Fruit fly (Drosophila melanogaster): ENCODE results near the gene CG46440.

The CG46440 gene

DNA sequence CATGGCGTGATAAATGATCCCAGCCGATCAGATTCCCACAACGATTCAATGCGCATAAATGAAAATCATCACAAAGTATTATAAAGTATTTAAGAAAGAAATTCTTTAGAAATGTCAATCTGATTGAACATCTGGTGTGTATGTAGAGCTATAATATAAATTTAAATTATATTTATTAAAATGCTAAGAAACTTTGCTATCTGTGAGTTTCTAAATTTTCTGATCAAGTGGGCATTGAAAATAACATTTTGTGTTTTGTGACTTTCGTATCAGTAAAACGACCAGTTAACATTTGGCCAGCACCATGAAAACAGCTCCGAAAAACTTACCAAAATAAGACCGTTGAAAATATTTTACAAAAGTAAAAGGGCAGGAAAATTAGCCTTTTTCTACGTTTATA is 20.1 kb downstream of the CG46440 start, which contains the start of gene CG8565:
CG8565 (plus strand) TSS at position 301 of the 400 bp plus-strand sequence.
- TF ChIP-seq Hr96 (GFP tag; optimal IDR thresholded peaks at IDR 0.05) (no peak), cnc (optimal IDR thresholded peaks at IDR 0.05) (no peak), CG33017 (tag; optimal IDR thresholded peaks at IDR 0.05) (no peak), CG7045 (GFP tag; optimal IDR thresholded peaks at IDR 0.05) (no peak), kay (GFP tag; ENCODE audit: borderline replicate concordance) (no peak), Clk (GFP tag; optimal IDR thresholded peaks at IDR 0.05) (no peak), toe (GFP tag; optimal IDR thresholded peaks at IDR 0.05) (no peak), ovo (GFP tag; optimal IDR thresholded peaks at IDR 0.05) (no peak), cic (GFP tag; optimal IDR thresholded peaks at IDR 0.05) (no peak)

DNA sequence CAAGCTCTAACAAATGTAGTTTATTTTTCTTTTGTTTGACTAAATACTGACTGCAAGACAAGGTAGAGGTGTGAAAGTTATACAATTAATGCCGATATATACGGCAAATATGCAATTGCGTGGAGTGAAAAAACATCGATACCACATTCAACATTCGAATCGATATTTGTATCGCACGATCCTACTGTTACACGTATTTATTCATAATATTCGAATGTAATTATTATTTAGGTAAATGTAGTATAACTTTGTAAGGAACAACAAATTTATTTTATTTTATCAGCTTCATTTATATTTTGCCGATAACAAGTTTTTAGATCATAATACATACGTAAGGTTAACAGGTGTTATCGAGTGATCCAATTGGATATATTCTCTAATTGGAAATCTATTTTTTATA is 22.2 kb downstream of the CG46440 start, which contains the start of gene Chc:
Chc (minus strand) TSS at position 98 of the 400 bp plus-strand sequence.
- TF ChIP-seq cic (GFP tag; optimal IDR thresholded peaks at IDR 0.05): no peak
- TF ChIP-seq CG12768 (GFP tag; optimal IDR thresholded peaks at IDR 0.05): no peak
- TF ChIP-seq CG5204 (GFP tag; optimal IDR thresholded peaks at IDR 0.05): no peak
- TF ChIP-seq CG7101 (tag; optimal IDR thresholded peaks at IDR 0.05): peak; percentile 26
- TF ChIP-seq Mnt (GFP tag; optimal IDR thresholded peaks at IDR 0.05): peak; percentile 24
- peak; percentile 59 for TF ChIP-seq CG1620 (GFP tag; optimal IDR thresholded peaks at IDR 0.05)
- TF ChIP-seq CG14711 (tag; optimal IDR thresholded peaks at IDR 0.05): peak; percentile 10
- TF ChIP-seq Hr96 (GFP tag; optimal IDR thresholded peaks at IDR 0.05): no peak
- TF ChIP-seq kay (GFP tag; ENCODE audit: borderline replicate concordance): no peak
- peak; percentile 52 for TF ChIP-seq bab1 (GFP tag; optimal IDR thresholded peaks at IDR 0.05)
- peak; percentile 2 for TF ChIP-seq toe (GFP tag; optimal IDR thresholded peaks at IDR 0.05)
- no peak for TF ChIP-seq Clk (GFP tag; optimal IDR thresholded peaks at IDR 0.05)
- no peak for TF ChIP-seq CG33017 (tag; optimal IDR thresholded peaks at IDR 0.05)
- TF ChIP-seq CG11617 (GFP tag; optimal IDR thresholded peaks at IDR 0.05): no peak

DNA sequence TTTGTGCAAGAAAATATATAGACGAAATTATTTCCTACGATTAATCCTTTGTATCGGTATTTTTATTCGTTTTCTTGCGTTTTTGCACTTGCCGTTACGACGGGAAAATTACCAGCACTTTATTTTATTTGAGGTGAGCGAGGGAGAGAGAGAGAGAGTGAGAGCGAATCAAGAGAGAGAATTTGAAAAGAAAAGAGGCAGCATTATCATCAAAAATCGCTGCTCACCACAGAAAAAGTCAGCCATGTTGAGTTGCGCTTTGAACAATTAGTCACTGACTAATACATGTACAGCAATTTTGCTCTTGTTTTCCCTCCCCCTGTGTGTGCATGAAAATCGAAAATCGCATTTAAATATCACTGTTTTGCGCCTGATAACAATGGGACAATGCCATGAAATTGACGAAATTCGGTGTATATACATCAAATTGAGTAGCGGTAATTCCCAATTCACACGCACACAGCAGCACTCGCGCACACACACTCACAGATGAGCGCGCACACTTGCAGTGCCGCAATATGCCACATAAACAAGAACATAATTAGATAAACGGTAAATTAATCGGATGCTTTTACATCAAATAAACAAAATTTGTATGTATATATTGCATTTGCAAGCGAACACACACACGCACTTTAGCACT is 22.9 kb downstream of the CG46440 start:
- TF ChIP-seq Crg-1 (GFP tag; optimal IDR thresholded peaks at IDR 0.05) (no peak), CG14711 (tag; optimal IDR thresholded peaks at IDR 0.05) (no peak), kay (GFP tag; ENCODE audit: borderline replicate concordance) (peak; percentile 96), ovo (GFP tag; optimal IDR thresholded peaks at IDR 0.05) (peak; percentile 29), CG1620 (GFP tag; optimal IDR thresholded peaks at IDR 0.05) (no peak), cnc (optimal IDR thresholded peaks at IDR 0.05) (no peak), CG7045 (GFP tag; optimal IDR thresholded peaks at IDR 0.05) (no peak), CG12768 (GFP tag; optimal IDR thresholded peaks at IDR 0.05) (no peak), toe (GFP tag; optimal IDR thresholded peaks at IDR 0.05) (no peak), cic (GFP tag; optimal IDR thresholded peaks at IDR 0.05) (no peak), bab1 (GFP tag; optimal IDR thresholded peaks at IDR 0.05) (no peak), Mnt (GFP tag; optimal IDR thresholded peaks at IDR 0.05) (peak; percentile 43), CG11617 (GFP tag; optimal IDR thresholded peaks at IDR 0.05) (peak; percentile 38), tj (GFP tag; optimal IDR thresholded peaks at IDR 0.05) (peak; percentile 80), Clk (GFP tag; optimal IDR thresholded peaks at IDR 0.05) (no peak), CG7101 (tag; optimal IDR thresholded peaks at IDR 0.05) (no peak), pad (GFP tag; optimal IDR thresholded peaks at IDR 0.05) (peak; percentile 74), Hr96 (GFP tag; optimal IDR thresholded peaks at IDR 0.05) (no peak), CG33017 (tag; optimal IDR thresholded peaks at IDR 0.05) (no peak), CG5204 (GFP tag; optimal IDR thresholded peaks at IDR 0.05) (no peak)

DNA sequence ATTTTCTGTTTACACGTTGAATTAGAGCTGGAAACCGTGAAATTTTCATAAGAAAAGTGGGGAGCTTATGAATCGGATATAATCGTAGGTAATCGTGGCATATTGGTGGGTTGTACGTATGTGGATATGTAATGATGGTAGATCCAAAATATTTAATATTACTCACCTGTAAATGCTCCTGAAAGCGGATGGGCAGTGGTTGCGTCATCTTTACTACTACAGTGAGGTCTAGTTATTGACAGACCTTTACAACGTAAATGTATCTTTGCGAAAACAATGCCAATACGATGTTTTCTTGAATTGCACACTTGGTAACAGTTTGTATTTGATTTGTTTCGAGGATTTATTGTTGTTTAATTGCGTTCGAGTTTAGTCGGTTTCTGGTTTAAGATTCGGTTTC is 23.7 kb downstream of the CG46440 start:
- TF ChIP-seq pad (GFP tag; optimal IDR thresholded peaks at IDR 0.05) (no peak), cic (GFP tag; optimal IDR thresholded peaks at IDR 0.05) (no peak), CG5204 (GFP tag; optimal IDR thresholded peaks at IDR 0.05) (no peak)

DNA sequence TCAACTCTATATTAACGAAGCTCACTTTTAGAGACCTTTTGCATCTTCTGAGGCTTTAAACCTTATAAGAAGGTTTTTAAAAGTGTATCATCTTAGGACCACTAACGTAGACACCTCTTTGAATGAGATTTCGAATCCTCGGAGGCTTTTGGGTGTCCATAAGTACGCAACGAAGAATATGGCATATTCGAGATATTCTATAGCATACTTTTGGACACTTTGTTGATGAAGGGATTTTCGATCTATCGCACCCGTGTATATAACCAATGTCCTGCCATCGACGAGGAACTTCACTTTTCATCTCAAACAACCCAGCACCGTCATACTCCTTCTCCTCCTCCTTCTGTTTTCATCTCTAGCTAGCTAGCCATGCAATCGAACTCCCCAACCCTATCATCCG is 35.3 kb downstream of the CG46440 start:
- no peak for TF ChIP-seq kay (GFP tag; ENCODE audit: borderline replicate concordance)

DNA sequence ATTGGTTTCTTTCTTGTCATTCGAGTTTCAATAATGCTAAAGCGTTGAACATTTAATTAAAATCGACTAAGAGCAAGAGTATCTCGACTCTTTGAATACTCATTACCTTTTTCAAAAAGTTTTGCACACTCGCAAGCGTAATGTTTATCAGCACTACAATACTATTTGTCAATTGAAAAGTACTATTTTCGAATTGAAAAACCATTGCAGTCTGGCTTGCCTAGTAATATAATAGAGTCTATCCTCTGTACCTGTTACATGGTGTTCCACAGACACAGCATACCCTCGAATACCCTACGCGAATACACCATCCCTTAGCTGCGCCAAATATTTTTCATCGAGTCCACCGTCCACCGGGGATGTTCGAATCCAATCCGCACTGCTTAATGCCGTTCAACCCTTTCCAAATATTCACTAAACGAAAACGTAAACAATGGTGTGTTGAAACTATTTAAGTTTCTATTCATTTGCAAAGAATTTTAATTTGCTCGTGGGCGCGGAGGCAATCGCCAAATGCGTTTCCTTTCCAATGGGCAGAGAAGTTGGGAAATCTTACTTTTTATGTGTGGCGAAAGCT is 38.9 kb downstream of the CG46440 start:
- TF ChIP-seq Mnt (GFP tag; optimal IDR thresholded peaks at IDR 0.05): no peak
- no peak for TF ChIP-seq CG7045 (GFP tag; optimal IDR thresholded peaks at IDR 0.05)
- no peak for TF ChIP-seq CG1620 (GFP tag; optimal IDR thresholded peaks at IDR 0.05)
- TF ChIP-seq cnc (optimal IDR thresholded peaks at IDR 0.05): no peak

DNA sequence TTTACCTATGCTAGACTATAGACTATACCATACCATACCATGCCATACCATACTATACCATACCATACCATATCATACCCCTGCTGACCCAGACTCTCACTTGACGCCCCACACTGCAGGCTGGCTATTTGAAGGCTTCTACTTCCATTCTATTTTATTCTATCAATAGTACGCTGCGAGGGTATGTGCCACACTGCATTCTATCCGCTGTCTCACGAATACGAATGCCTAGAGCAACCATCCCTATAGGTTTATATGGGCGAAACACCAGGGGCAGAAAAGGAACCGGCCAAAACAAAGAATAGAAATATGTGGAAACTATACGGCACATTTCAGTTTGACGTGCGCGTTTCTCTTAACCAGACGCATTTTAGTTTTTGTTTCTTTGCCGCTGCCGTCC is 39.8 kb downstream of the CG46440 start:
- TF ChIP-seq kay (GFP tag; ENCODE audit: borderline replicate concordance) (no peak), CG14711 (tag; optimal IDR thresholded peaks at IDR 0.05) (no peak), Crg-1 (GFP tag; optimal IDR thresholded peaks at IDR 0.05) (no peak), CG5204 (GFP tag; optimal IDR thresholded peaks at IDR 0.05) (no peak), ovo (GFP tag; optimal IDR thresholded peaks at IDR 0.05) (no peak), tj (GFP tag; optimal IDR thresholded peaks at IDR 0.05) (no peak), CG7101 (tag; optimal IDR thresholded peaks at IDR 0.05) (no peak), Hr96 (GFP tag; optimal IDR thresholded peaks at IDR 0.05) (no peak), CG1620 (GFP tag; optimal IDR thresholded peaks at IDR 0.05) (no peak), cnc (optimal IDR thresholded peaks at IDR 0.05) (no peak), CG12768 (GFP tag; optimal IDR thresholded peaks at IDR 0.05) (no peak), CG11617 (GFP tag; optimal IDR thresholded peaks at IDR 0.05) (no peak)
